Fruit fly (Drosophila melanogaster) whole organism, pupa: ENCODE measurements around the gene CycE.

ENCODE experiments used
- CG32121 ChIP-seq: fragments of 200-800 bp; sonication (Bioruptor generic); IDR thresholded peaks from 2 replicates; pipeline ENCODE4 v1.3.6; 2022; ENCODE audit warnings: missing biosample characterization, missing genetic modification characterization
- D1 ChIP-seq: fragments of 200-800 bp; sonication (Bioruptor generic); optimal IDR thresholded peaks from 2 replicates; lab custom pipeline; 2018; ENCODE audit warnings: missing biosample characterization, mild to moderate bottlenecking, missing genetic modification characterization, moderate library complexity
- EcR ChIP-seq: fragments of 200-800 bp; sonication (Bioruptor generic); optimal IDR thresholded peaks from 3 replicates; lab custom pipeline; 2019; ENCODE audit warnings: missing biosample characterization, missing genetic modification characterization, mild to moderate bottlenecking, moderate library complexity, missing genetic modification reagents
- fd96Ca ChIP-seq: fragments of 200-800 bp; sonication (Bioruptor generic); IDR thresholded peaks from 3 replicates; pipeline ENCODE4 v1.3.6; 2022; ENCODE audit warnings: missing biosample characterization, missing genetic modification characterization
- gl ChIP-seq: fragments of 200-800 bp; sonication (Bioruptor generic); optimal IDR thresholded peaks from 2 replicates; lab custom pipeline; 2018; ENCODE audit warnings: missing biosample characterization, mild to moderate bottlenecking, missing genetic modification characterization
- rn ChIP-seq: fragments of 200-800 bp; sonication (Bioruptor generic); IDR thresholded peaks from 2 replicates; pipeline ENCODE4 v1.3.6; 2022; ENCODE audit warnings: missing biosample characterization, missing genetic modification characterization

DNA sequence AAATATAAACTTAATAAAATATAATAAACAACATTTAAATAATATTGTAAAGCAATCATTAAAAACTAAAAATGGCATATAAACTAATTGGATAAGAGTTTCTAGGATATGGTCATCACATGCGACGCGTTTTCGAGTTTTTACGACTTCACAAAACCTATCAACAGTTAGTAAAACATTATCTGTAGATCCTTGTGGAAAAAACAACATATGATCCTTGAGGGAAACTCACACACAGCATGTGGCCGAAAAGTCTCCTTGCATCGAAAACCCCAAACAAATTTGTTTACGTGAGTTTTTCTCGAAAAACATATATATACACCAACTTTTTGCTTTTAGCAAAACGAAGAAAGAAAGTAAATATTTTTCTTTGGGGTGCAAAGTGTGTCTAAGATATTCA, 7.0 kb downstream of the CycE start:
- TF ChIP-seq gl (tag; lab: Kevin White, UChicago) (no peak), EcR (GFP tag; lab: Kevin White, UChicago) (no peak), CG32121 (GFP tag; lab: Robert Waterston, UW) (no peak), D1 (no peak), rn (GFP tag; lab: Robert Waterston, UW) (no peak), fd96Ca (GFP tag; lab: Robert Waterston, UW) (no peak)
